Fruit fly (Drosophila melanogaster) whole organism, embryonic: ENCODE data around the gene CG32944.

Experiments
- Ada2b ChIP-seq: fragments of 200-800 bp; sonication (Bioruptor generic); IDR thresholded peaks from 2 replicates; pipeline ENCODE4 v1.3.6; 2022; ENCODE audit warnings: missing biosample characterization, missing genetic modification characterization
- Adf1 ChIP-seq: fragments of 200-800 bp; sonication (Bioruptor generic); IDR thresholded peaks from 2 replicates; pipeline ENCODE4 v1.3.6; 2022; ENCODE audit warnings: missing biosample characterization, missing genetic modification characterization
- CG10209 ChIP-seq: fragments of 200-800 bp; sonication (Bioruptor generic); optimal IDR thresholded peaks from 3 replicates; lab custom pipeline; 2017; ENCODE audit warnings: missing biosample characterization, mild to moderate bottlenecking, missing genetic modification characterization, missing genetic modification reagents
- CG10267 ChIP-seq: fragments of 200-800 bp; sonication (Bioruptor generic); optimal IDR thresholded peaks from 2 replicates; lab custom pipeline; 2018; ENCODE audit warnings: missing biosample characterization, mild to moderate bottlenecking, missing genetic modification characterization, moderate library complexity
- CG10979 ChIP-seq: fragments of 200-800 bp; sonication (Bioruptor generic); optimal IDR thresholded peaks from 2 replicates; lab custom pipeline; 2018; ENCODE audit warnings: missing biosample characterization, mild to moderate bottlenecking, missing genetic modification characterization, moderate library complexity
- CG11085 ChIP-seq: fragments of 200-800 bp; sonication (Bioruptor generic); IDR thresholded peaks from 2 replicates; pipeline ENCODE4 v1.3.6; 2022; ENCODE audit warnings: missing biosample characterization, missing genetic modification characterization
- CG12659 ChIP-seq: fragments of 200-800 bp; sonication (Bioruptor generic); optimal IDR thresholded peaks from 3 replicates; lab custom pipeline; 2017; ENCODE audit warnings: mild to moderate bottlenecking, missing biosample characterization, missing genetic modification reagents, missing genetic modification characterization
- CG13123 ChIP-seq: fragments of 200-800 bp; sonication (Bioruptor generic); optimal IDR thresholded peaks from 2 replicates; lab custom pipeline; 2016; ENCODE audit warnings: missing biosample characterization, missing genetic modification characterization
- CG13894 ChIP-seq: fragments of 200-800 bp; sonication (Bioruptor generic); optimal IDR thresholded peaks from 3 replicates; lab custom pipeline; 2018; ENCODE audit warnings: missing biosample characterization, mild to moderate bottlenecking, missing genetic modification characterization, moderate library complexity
- CG1602 ChIP-seq: fragments of 200-800 bp; sonication (Bioruptor generic); optimal IDR thresholded peaks from 3 replicates; lab custom pipeline; 2016; ENCODE audit warnings: missing biosample characterization, missing genetic modification characterization
- CG16813 ChIP-seq: fragments of 200-800 bp; sonication (Bioruptor generic); IDR thresholded peaks from 3 replicates; pipeline ENCODE4 v1.3.6; 2022; ENCODE audit warnings: missing biosample characterization, missing genetic modification characterization; ENCODE audit not compliant: partially characterized antibody
- CG16815 ChIP-seq: fragments of 200-800 bp; sonication (Bioruptor generic); optimal IDR thresholded peaks from 3 replicates; lab custom pipeline; 2017; ENCODE audit warnings: missing biosample characterization, mild to moderate bottlenecking, missing genetic modification characterization
- CG2875 ChIP-seq: fragments of 200-800 bp; sonication (Bioruptor generic); optimal IDR thresholded peaks from 2 replicates; lab custom pipeline; 2017; ENCODE audit warnings: missing biosample characterization, mild to moderate bottlenecking, missing genetic modification characterization, missing genetic modification reagents
- CG30020 ChIP-seq: fragments of 200-800 bp; optimal IDR thresholded peaks from 2 replicates; lab custom pipeline; 2019; ENCODE audit warnings: missing biosample characterization, mild to moderate bottlenecking, missing genetic modification characterization, moderate library complexity
- CG32767 ChIP-seq: fragments of 200-800 bp; sonication (Bioruptor generic); IDR thresholded peaks from 2 replicates; pipeline ENCODE4 v1.3.6; 2022; ENCODE audit warnings: missing biosample characterization, missing genetic modification characterization
- CG33213 ChIP-seq: fragments of 200-800 bp; sonication (Bioruptor generic); optimal IDR thresholded peaks from 3 replicates; lab custom pipeline; 2016; ENCODE audit warnings: missing biosample characterization, missing genetic modification characterization
- CG3847 ChIP-seq: fragments of 200-800 bp; sonication (Bioruptor generic); IDR thresholded peaks from 2 replicates; pipeline ENCODE4 v1.3.6; 2022; ENCODE audit warnings: missing biosample characterization, missing genetic modification characterization
- CG4404 ChIP-seq: fragments of 200-800 bp; sonication (Bioruptor generic); IDR thresholded peaks from 2 replicates; pipeline ENCODE4 v1.3.6; 2022; ENCODE audit warnings: missing biosample characterization, missing genetic modification characterization
- CG4424 ChIP-seq: fragments of 200-800 bp; sonication (Bioruptor generic); optimal IDR thresholded peaks from 3 replicates; lab custom pipeline; 2016; ENCODE audit warnings: missing biosample characterization, missing genetic modification characterization
- CoRest ChIP-seq: fragments of 200-800 bp; sonication (Bioruptor generic); optimal IDR thresholded peaks from 3 replicates; lab custom pipeline; 2018; ENCODE audit warnings: missing biosample characterization, mild to moderate bottlenecking, missing genetic modification characterization, moderate library complexity
- Dad ChIP-seq: fragments of 200-800 bp; sonication (Bioruptor generic); optimal IDR thresholded peaks from 3 replicates; lab custom pipeline; 2016; ENCODE audit warnings: missing biosample characterization, missing genetic modification characterization
- Dek ChIP-seq: fragments of 200-800 bp; sonication (Bioruptor generic); optimal IDR thresholded peaks from 3 replicates; lab custom pipeline; 2019; ENCODE audit warnings: missing biosample characterization, mild to moderate bottlenecking, missing genetic modification characterization, moderate library complexity
- Elba2 ChIP-seq: fragments of 200-800 bp; sonication (Bioruptor generic); optimal IDR thresholded peaks from 3 replicates; lab custom pipeline; 2016; ENCODE audit warnings: missing biosample characterization, missing genetic modification characterization
- H2.0 ChIP-seq: fragments of 200-800 bp; sonication (Bioruptor generic); IDR thresholded peaks from 2 replicates; pipeline ENCODE4 v1.3.6; 2022; ENCODE audit warnings: missing biosample characterization, missing genetic modification characterization
- HLH4C ChIP-seq: fragments of 200-800 bp; sonication (Bioruptor generic); IDR thresholded peaks from 3 replicates; pipeline ENCODE4 v1.3.6; 2022; ENCODE audit warnings: missing biosample characterization, missing genetic modification characterization; ENCODE audit not compliant: partially characterized antibody
- Myb ChIP-seq: fragments of 200-800 bp; sonication (Bioruptor generic); optimal IDR thresholded peaks from 2 replicates; lab custom pipeline; 2016; ENCODE audit warnings: missing biosample characterization, missing genetic modification characterization
- Oaz ChIP-seq: fragments of 200-800 bp; sonication (Bioruptor generic); IDR thresholded peaks from 2 replicates; pipeline ENCODE4 v1.3.6; 2022; ENCODE audit warnings: missing biosample characterization, missing genetic modification characterization
- amos ChIP-seq: fragments of 200-800 bp; sonication (Bioruptor generic); IDR thresholded peaks from 2 replicates; pipeline ENCODE4 v1.3.6; 2022; ENCODE audit warnings: missing biosample characterization, missing genetic modification characterization; ENCODE audit not compliant: partially characterized antibody
- croc ChIP-seq: fragments of 200-800 bp; sonication (Bioruptor generic); conservative IDR thresholded peaks from 3 replicates; pipeline ENCODE4 v1.3.6; 2022; ENCODE audit warnings: missing biosample characterization, missing genetic modification characterization
- danr ChIP-seq: fragments of 200-800 bp; sonication (Bioruptor generic); IDR thresholded peaks from 2 replicates; pipeline ENCODE4 v1.3.6; 2022; ENCODE audit warnings: missing biosample characterization, missing genetic modification characterization
- emc ChIP-seq: fragments of 200-800 bp; sonication (Bioruptor generic); optimal IDR thresholded peaks from 2 replicates; lab custom pipeline; 2016; ENCODE audit warnings: missing biosample characterization, missing genetic modification characterization
- gfzf ChIP-seq: fragments of 200-800 bp; sonication (Bioruptor generic); optimal IDR thresholded peaks from 2 replicates; lab custom pipeline; 2016; ENCODE audit warnings: missing biosample characterization, mild to moderate bottlenecking, missing genetic modification characterization, moderate library complexity
- grn ChIP-seq: fragments of 200-800 bp; sonication (Bioruptor generic); optimal IDR thresholded peaks from 3 replicates; lab custom pipeline; 2017; ENCODE audit warnings: missing biosample characterization, missing genetic modification characterization
- hkb ChIP-seq, 2 experiments: fragments of 200-800 bp in 1 of 2; fragments of >200 bp in 1 of 2; sonication (Bioruptor generic) in 1 of 2; IDR thresholded peaks in 1 of 2; optimal IDR thresholded peaks in 1 of 2; 2 replicates each; pipeline versions ENCODE4 v1.3.6 to Lab custom; 2017 to 2022; ENCODE audit warnings: missing biosample characterization in 1 of 2, missing genetic modification characterization in 1 of 2
- insv ChIP-seq, 2 experiments: fragments of 200-800 bp; sonication (Bioruptor generic); optimal IDR thresholded peaks; 3 replicates each; lab custom pipeline; 2016 to 2018; ENCODE audit warnings: missing biosample characterization in 2 of 2, missing genetic modification characterization in 2 of 2
- kay ChIP-seq: fragments of 200-800 bp; sonication (Bioruptor generic); optimal IDR thresholded peaks from 2 replicates; lab custom pipeline; 2016; ENCODE audit warnings: missing biosample characterization, missing genetic modification characterization
- kni ChIP-seq: fragments of 200-800 bp; sonication (Bioruptor generic); optimal IDR thresholded peaks from 3 replicates; lab custom pipeline; 2017; ENCODE audit warnings: mild to moderate bottlenecking, missing biosample characterization, missing genetic modification reagents, missing genetic modification characterization
- lilli ChIP-seq: fragments of 200-800 bp; sonication (Bioruptor generic); optimal IDR thresholded peaks from 3 replicates; lab custom pipeline; 2016; ENCODE audit warnings: missing biosample characterization, missing genetic modification characterization
- luna ChIP-seq: fragments of 200-800 bp; sonication (Bioruptor generic); optimal IDR thresholded peaks from 2 replicates; lab custom pipeline; 2016; ENCODE audit warnings: missing biosample characterization, missing genetic modification characterization
- mam ChIP-seq: fragments of 200-800 bp; sonication (Bioruptor generic); optimal IDR thresholded peaks from 3 replicates; lab custom pipeline; 2016; ENCODE audit warnings: missing biosample characterization, missing genetic modification characterization
- rib ChIP-seq: fragments of 200-800 bp; sonication (Bioruptor generic); IDR thresholded peaks from 2 replicates; pipeline ENCODE4 v1.3.6; 2022; ENCODE audit warnings: missing biosample characterization, missing genetic modification characterization
- run ChIP-seq: fragments of 200-800 bp; sonication (Bioruptor generic); optimal IDR thresholded peaks from 3 replicates; lab custom pipeline; 2018; ENCODE audit warnings: missing biosample characterization, mild to moderate bottlenecking, missing genetic modification characterization
- sens ChIP-seq: fragments of 200-800 bp; sonication (Bioruptor generic); peaks from one replicate; lab custom pipeline; 2016; ENCODE audit warnings: missing biosample characterization, missing genetic modification characterization
- sens-2 ChIP-seq: fragments of 200-800 bp; sonication (Bioruptor generic); IDR thresholded peaks from 2 replicates; pipeline ENCODE4 v1.3.6; 2022; ENCODE audit warnings: missing biosample characterization, missing genetic modification characterization
- sug ChIP-seq: fragments of 200-800 bp; optimal IDR thresholded peaks from 2 replicates; lab custom pipeline; 2019; ENCODE audit warnings: missing biosample characterization, mild to moderate bottlenecking, missing genetic modification characterization, moderate library complexity
- tll ChIP-seq, 2 experiments: fragments of 200-800 bp in 1 of 2; fragments of >200 bp in 1 of 2; sonication (Bioruptor generic) in 1 of 2; optimal IDR thresholded peaks; 2 replicates each; lab custom pipeline; 2017 to 2019; ENCODE audit warnings: missing biosample characterization in 2 of 2, missing genetic modification characterization in 2 of 2, mild to moderate bottlenecking in 1 of 2, moderate library complexity in 1 of 2
- zen ChIP-seq: fragments of 200-800 bp; sonication (Bioruptor generic); optimal IDR thresholded peaks from 3 replicates; lab custom pipeline; 2018; ENCODE audit warnings: missing biosample characterization, mild to moderate bottlenecking, missing genetic modification characterization, moderate library complexity

CG32944 gene

dm6 chr3R:4378363-4379354 is 40.7 kb downstream of the CG32944 start, which contains the start of gene Sfxn1-3:
Sfxn1-3 (plus strand) TSS chr3R:4378600.
- TF ChIP-seq sens-2 (GFP tag; lab: Robert Waterston, UW) (no peak; the same call in 1 of the 2 replicates), emc (GFP tag; lab: Kevin White, UChicago) (no peak), CG16815 (GFP tag; lab: Kevin White, UChicago) (no peak), Myb (peak; percentile 33), CG10979 (tag; lab: Kevin White, UChicago) (peak; percentile 24), insv (GFP tag; optimal IDR thresholded peaks at IDR 0.05; lab: Kevin White, UChicago) (peak in 1 of 2 experiments; percentile 24), kni (GFP tag; lab: Kevin White, UChicago) (peak; percentile 67), luna (GFP tag; lab: Kevin White, UChicago) (no peak), CG12659 (peak; percentile 67), gfzf (GFP tag; lab: Kevin White, UChicago) (no peak), CG11085 (no peak; the same call in 1 of the 2 replicates), CG10209 (GFP tag; lab: Kevin White, UChicago) (peak; percentile 22), HLH4C (GFP tag; lab: Robert Waterston, UW) (0 out of 3 replicates have a peak, but pooled peaks have one; percentile 41), CG1602 (GFP tag; lab: Kevin White, UChicago) (peak; percentile 16), zen (no peak), CG13894 (tag; lab: Kevin White, UChicago) (peak; percentile 72), sug (tag; lab: Kevin White, UChicago) (peak; percentile 72), hkb (optimal IDR thresholded peaks at IDR 0.05; lab: Kevin White, UChicago) (no peak), hkb (GFP tag; IDR thresholded peaks at IDR 0.05; lab: Robert Waterston, UW) (no peak; the same call in 1 of the 2 replicates), danr (GFP tag; lab: Robert Waterston, UW) (no peak), grn (GFP tag; lab: Kevin White, UChicago) (peak; percentile 80), H2.0 (GFP tag; lab: Robert Waterston, UW) (0 out of 2 replicates have a peak, but pooled peaks have one; percentile 26), tll (GFP tag; optimal IDR thresholded peaks at IDR 0.05; lab: Kevin White, UChicago) (no peak), Oaz (GFP tag; lab: Robert Waterston, UW) (no peak), CG30020 (tag; lab: Kevin White, UChicago) (no peak), CG32767 (peak; percentile 45; the same call in 1 of the 2 replicates), CG16813 (GFP tag; lab: Robert Waterston, UW) (no peak), Adf1 (GFP tag; lab: Robert Waterston, UW) (peak; percentile 61; the same call in 1 of the 2 replicates), CG2875 (GFP tag; lab: Kevin White, UChicago) (no peak), run (tag; lab: Kevin White, UChicago) (peak; percentile 16), croc (no peak), Elba2 (GFP tag; lab: Kevin White, UChicago) (no peak), CoRest (tag; lab: Kevin White, UChicago) (peak; percentile 23), CG33213 (GFP tag; lab: Kevin White, UChicago) (no peak), CG10267 (tag; lab: Kevin White, UChicago) (no peak), CG4424 (no peak), Ada2b (GFP tag; lab: Robert Waterston, UW) (peak; percentile 37; the same call in 1 of the 2 replicates), CG4404 (GFP tag; lab: Robert Waterston, UW) (no peak), Dek (tag; lab: Kevin White, UChicago) (peak; percentile 5), CG3847 (GFP tag; lab: Robert Waterston, UW) (0 out of 2 replicates have a peak, but pooled peaks have one; percentile 7), kay (GFP tag; lab: Kevin White, UChicago) (peak; percentile 16), amos (GFP tag; lab: Robert Waterston, UW) (peak; percentile 47; the same call in 1 of the 2 replicates), mam (GFP tag; lab: Kevin White, UChicago) (peak; percentile 30), lilli (GFP tag; lab: Kevin White, UChicago) (peak; percentile 43), Dad (GFP tag; lab: Kevin White, UChicago) (peak; percentile 10), CG13123 (GFP tag; lab: Kevin White, UChicago) (no peak), sens (peak; percentile 80), rib (GFP tag; lab: Robert Waterston, UW) (0 out of 2 replicates have a peak, but pooled peaks have one; percentile 51)
